Fruit fly (Drosophila melanogaster): ENCODE results near the gene CG8379.

Gene CG8379

DNA sequence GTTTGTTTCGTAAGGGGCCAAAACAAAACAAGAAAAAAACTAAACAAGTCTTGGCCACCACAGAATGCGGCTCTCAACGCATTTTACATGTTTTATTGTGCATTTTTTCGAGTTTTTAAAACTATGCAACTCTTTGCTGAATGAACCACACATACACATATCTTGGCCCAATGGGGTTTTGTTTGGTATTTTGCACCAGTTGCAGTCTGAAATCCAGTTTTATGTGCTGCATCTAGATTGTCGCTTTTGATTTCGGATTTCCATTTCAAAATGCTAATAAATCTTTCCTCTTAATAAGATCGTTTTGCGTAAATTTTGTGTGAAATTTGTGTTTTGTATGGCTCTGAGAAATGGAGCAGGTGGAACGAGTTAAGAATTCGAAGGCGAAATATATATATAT is 29.5 kb downstream of the CG8379 start:
- TF ChIP-seq Pif1A (GFP tag; optimal IDR thresholded peaks at IDR 0.05) (no peak), CG13204 (GFP tag; optimal IDR thresholded peaks at IDR 0.05) (no peak), Ets98B (GFP tag; IDR thresholded peaks at IDR 0.05) (no peak), CG9948 (tag; optimal IDR thresholded peaks at IDR 0.05) (no peak), CG17806 (tag; optimal IDR thresholded peaks at IDR 0.05) (no peak), gl (tag; optimal IDR thresholded peaks at IDR 0.05) (no peak), CG10348 (GFP tag; IDR thresholded peaks at IDR 0.05) (no peak), CG12605 (GFP tag; IDR thresholded peaks at IDR 0.05) (no peak), CG14655 (GFP tag; optimal IDR thresholded peaks at IDR 0.05) (no peak), fd96Ca (GFP tag; IDR thresholded peaks at IDR 0.05) (no peak), CG15710 (tag; optimal IDR thresholded peaks at IDR 0.05) (no peak), Pif1B (GFP tag; optimal IDR thresholded peaks at IDR 0.05) (no peak), CG4496 (GFP tag; IDR thresholded peaks at IDR 0.05) (no peak), Snoo (tag; optimal IDR thresholded peaks at IDR 0.05) (no peak), CG32121 (GFP tag; IDR thresholded peaks at IDR 0.05) (no peak)

DNA sequence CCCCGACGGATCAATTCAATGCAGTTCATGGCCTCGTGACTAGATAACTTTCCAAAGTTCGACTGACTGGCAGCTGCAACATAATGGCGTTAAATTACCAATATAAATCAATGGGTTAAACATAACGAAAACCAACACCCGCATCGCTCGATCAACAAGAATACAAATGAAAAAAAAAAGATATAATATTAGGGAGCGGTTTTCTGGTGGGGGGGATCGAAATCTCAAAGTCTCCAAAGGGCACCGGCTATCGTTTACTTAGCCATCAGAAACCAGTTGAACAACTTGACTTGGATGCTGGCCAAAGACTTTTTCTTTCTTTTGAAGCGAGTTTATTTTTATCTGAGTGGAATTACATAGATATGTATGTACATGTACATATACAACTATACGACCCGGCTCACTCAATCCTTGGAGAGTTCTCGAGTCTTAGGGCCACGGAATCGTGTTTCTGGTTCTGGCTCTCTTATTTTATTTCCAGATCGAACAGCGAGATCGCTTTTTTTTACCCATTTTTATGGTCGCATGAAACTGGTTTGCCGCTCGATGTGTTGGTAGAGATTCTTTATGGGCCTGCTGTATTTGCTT is 30.5 kb downstream of the CG8379 start:
- TF ChIP-seq CG10348 (GFP tag; IDR thresholded peaks at IDR 0.05) (no peak), EcR (GFP tag; optimal IDR thresholded peaks at IDR 0.05) (peak; percentile 81), Ets98B (GFP tag; IDR thresholded peaks at IDR 0.05) (no peak), CG12605 (GFP tag; IDR thresholded peaks at IDR 0.05) (peak; percentile 62; the same call in 1 of the 2 replicates), rn (GFP tag; IDR thresholded peaks at IDR 0.05) (no peak), CG4496 (GFP tag; IDR thresholded peaks at IDR 0.05) (no peak), CG8159 (tag; optimal IDR thresholded peaks at IDR 0.05) (peak; percentile 36), CG32121 (GFP tag; IDR thresholded peaks at IDR 0.05) (no peak), gl (tag; optimal IDR thresholded peaks at IDR 0.05) (peak; percentile 66), CG9948 (tag; optimal IDR thresholded peaks at IDR 0.05) (no peak), CG15710 (tag; optimal IDR thresholded peaks at IDR 0.05) (peak; percentile 28), Pif1B (GFP tag; optimal IDR thresholded peaks at IDR 0.05) (peak; percentile 0), CG17806 (tag; optimal IDR thresholded peaks at IDR 0.05) (peak; percentile 25), CG8301 (tag; optimal IDR thresholded peaks at IDR 0.05) (no peak), CG14655 (GFP tag; optimal IDR thresholded peaks at IDR 0.05) (no peak), Snoo (tag; optimal IDR thresholded peaks at IDR 0.05) (no peak), CG13204 (GFP tag; optimal IDR thresholded peaks at IDR 0.05) (peak; percentile 63), Pif1A (GFP tag; optimal IDR thresholded peaks at IDR 0.05) (no peak), fd96Ca (GFP tag; IDR thresholded peaks at IDR 0.05) (0 out of 3 replicates have a peak, but pooled peaks have one; percentile 11), CG34367 (tag; optimal IDR thresholded peaks at IDR 0.05) (peak; percentile 50), D1 (tag; optimal IDR thresholded peaks at IDR 0.05) (no peak)

DNA sequence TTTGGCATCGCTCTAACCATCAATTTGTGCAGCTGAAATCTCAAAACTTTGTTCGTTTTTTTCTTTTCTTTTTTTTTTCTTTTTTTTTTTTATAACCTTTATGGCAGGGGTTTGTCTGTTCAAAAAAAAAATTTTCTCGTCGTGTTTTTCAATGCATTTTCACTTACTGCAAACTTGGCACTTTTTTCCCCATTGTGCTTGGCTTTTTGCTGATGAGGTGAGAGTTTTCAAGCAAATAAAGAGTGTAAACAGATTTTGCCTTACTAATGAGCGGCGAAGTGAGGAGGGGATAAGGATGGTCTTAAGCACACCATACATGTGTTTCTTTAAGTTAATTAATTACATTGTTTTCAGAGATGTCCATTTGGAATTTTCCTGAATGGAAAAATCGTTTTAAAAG is 32.0 kb downstream of the CG8379 start:
- TF ChIP-seq CG8159 (tag; optimal IDR thresholded peaks at IDR 0.05), result no peak
- TF ChIP-seq CG15710 (tag; optimal IDR thresholded peaks at IDR 0.05), result no peak

DNA sequence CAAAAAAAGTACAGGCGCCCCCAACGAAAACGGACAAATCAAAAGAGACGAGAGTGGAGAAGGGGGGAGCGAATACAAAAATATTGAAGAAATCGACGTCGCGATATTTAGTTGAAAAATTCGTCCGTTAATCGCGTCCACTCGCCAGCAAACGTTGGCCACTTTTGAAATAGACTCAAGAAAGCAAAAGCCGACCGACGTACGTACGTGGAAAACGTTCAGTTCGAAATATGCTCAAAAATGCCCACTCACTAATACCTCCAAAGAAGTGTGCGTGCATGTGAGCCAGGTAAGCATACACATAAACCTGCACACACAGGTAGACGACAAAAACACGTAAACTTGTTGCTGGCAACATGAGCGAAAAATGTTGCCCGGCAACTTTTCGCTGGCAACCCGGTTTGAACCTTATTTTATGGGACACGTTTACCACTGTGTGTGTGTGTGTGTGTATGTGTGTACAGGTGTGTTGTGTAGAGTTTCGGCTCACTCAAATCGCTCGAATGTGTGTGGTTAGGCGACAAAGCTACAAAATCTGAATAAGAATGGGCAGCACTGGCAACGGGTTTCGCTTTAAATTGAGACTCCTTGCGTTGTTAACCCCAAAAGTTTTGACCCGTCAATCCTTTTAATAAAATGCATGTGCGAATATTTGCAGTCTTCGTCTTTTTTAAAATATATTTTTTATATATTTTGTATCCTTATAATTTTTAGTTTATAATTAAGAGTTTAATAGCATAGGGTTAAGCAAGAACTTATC is 33.5 kb downstream of the CG8379 start:
- TF ChIP-seq Snoo (tag; optimal IDR thresholded peaks at IDR 0.05) (no peak), CG14655 (GFP tag; optimal IDR thresholded peaks at IDR 0.05) (peak; percentile 74), gl (tag; optimal IDR thresholded peaks at IDR 0.05) (no peak), CG15710 (tag; optimal IDR thresholded peaks at IDR 0.05) (peak; percentile 79), CG4496 (GFP tag; IDR thresholded peaks at IDR 0.05) (peak; percentile 59; the same call in 2 of the 3 replicates), CG10348 (GFP tag; IDR thresholded peaks at IDR 0.05) (no peak), CG12605 (GFP tag; IDR thresholded peaks at IDR 0.05) (peak; percentile 17; the same call in 1 of the 2 replicates), CG17806 (tag; optimal IDR thresholded peaks at IDR 0.05) (peak; percentile 78), CG32121 (GFP tag; IDR thresholded peaks at IDR 0.05) (no peak), Ets98B (GFP tag; IDR thresholded peaks at IDR 0.05) (no peak), EcR (GFP tag; optimal IDR thresholded peaks at IDR 0.05) (peak; percentile 56), Pif1B (GFP tag; optimal IDR thresholded peaks at IDR 0.05) (peak; percentile 70), rn (GFP tag; IDR thresholded peaks at IDR 0.05) (no peak), CG8301 (tag; optimal IDR thresholded peaks at IDR 0.05) (peak; percentile 45), D1 (tag; optimal IDR thresholded peaks at IDR 0.05) (no peak), fd96Ca (GFP tag; IDR thresholded peaks at IDR 0.05) (peak; percentile 33; the same call in 1 of the 3 replicates), CG34367 (tag; optimal IDR thresholded peaks at IDR 0.05) (peak; percentile 74), CG13204 (GFP tag; optimal IDR thresholded peaks at IDR 0.05) (no peak), CG8159 (tag; optimal IDR thresholded peaks at IDR 0.05) (peak; percentile 77), Pif1A (GFP tag; optimal IDR thresholded peaks at IDR 0.05) (peak; percentile 33), CG9948 (tag; optimal IDR thresholded peaks at IDR 0.05) (peak; percentile 74)

DNA sequence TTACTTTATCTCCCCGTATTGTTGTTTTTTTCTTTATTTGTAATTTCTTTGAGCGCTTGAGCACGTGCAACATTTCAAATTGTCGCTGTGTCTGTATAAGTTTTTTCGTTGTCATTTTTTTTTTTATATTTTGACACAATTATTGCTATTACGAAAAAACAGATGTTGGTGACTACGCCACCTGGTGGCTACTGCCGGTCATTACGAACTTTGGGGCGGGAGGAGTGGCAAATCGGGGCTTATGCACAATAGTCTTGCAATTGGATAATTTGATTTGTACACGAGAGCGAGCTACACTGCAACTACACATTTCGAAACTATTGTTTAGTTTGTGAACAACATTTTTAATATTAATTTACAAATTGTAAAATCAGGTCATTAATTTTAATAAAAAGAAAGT is 35.1 kb downstream of the CG8379 start:
- TF ChIP-seq EcR (GFP tag; optimal IDR thresholded peaks at IDR 0.05) (no peak), CG4496 (GFP tag; IDR thresholded peaks at IDR 0.05) (0 out of 3 replicates have a peak, but pooled peaks have one; percentile 19)

All from whole organism, pupa.